Fruit fly (Drosophila melanogaster): Measurements from ENCODE around the gene CG42714.
A peak's percentile ranks its signal among the peaks of the same experiment; 100 is the strongest.

The CG42714 gene

dm6 chr3L:6263896-6264841 is 30.3 kb upstream of the CG42714 start (continued):
- TF ChIP-seq gem (tag; optimal IDR thresholded peaks at IDR 0.05) (peak; percentile 60), sc (optimal IDR thresholded peaks at IDR 0.05) (no peak), sc (GFP tag; optimal IDR thresholded peaks at IDR 0.05) (no peak), CG10147 (GFP tag; optimal IDR thresholded peaks at IDR 0.05) (no peak), Med (GFP tag) (peak; percentile 92), stwl (tag; optimal IDR thresholded peaks at IDR 0.05) (peak; percentile 45), abd-A (tag; optimal IDR thresholded peaks at IDR 0.05) (no peak), CG32532 (GFP tag; IDR thresholded peaks at IDR 0.05) (peak; percentile 81), CG18476 (GFP tag; optimal IDR thresholded peaks at IDR 0.05) (no peak), CG13894 (tag; optimal IDR thresholded peaks at IDR 0.05) (no peak), CG2678 (tag; optimal IDR thresholded peaks at IDR 0.05) (peak; percentile 23), Dek (tag; optimal IDR thresholded peaks at IDR 0.05) (peak; percentile 54), CG30403 (GFP tag; optimal IDR thresholded peaks at IDR 0.05) (peak; percentile 70), CG15269 (tag; optimal IDR thresholded peaks at IDR 0.05) (peak; percentile 42), Oli (tag; optimal IDR thresholded peaks at IDR 0.05) (peak; percentile 19), CG12219 (GFP tag; optimal IDR thresholded peaks at IDR 0.05) (no peak), CG8944 (GFP tag; optimal IDR thresholded peaks at IDR 0.05) (peak; percentile 59), zf30C (GFP tag; optimal IDR thresholded peaks at IDR 0.05) (no peak), ERR (GFP tag; optimal IDR thresholded peaks at IDR 0.05) (no peak), sob (GFP tag; IDR thresholded peaks at IDR 0.05) (peak; percentile 70), CG17829 (tag; optimal IDR thresholded peaks at IDR 0.05) (peak; percentile 69), CG13624 (GFP tag; optimal IDR thresholded peaks at IDR 0.05) (peak; percentile 54), Scr (GFP tag; IDR thresholded peaks at IDR 0.05; ENCODE audit: partially characterized antibody) (no peak), dan (GFP tag; IDR thresholded peaks at IDR 0.05) (no peak), CG13287 (GFP tag; IDR thresholded peaks at IDR 0.05; ENCODE audit: partially characterized antibody) (peak; percentile 49; the same call in 1 of the 2 replicates), grau (tag; optimal IDR thresholded peaks at IDR 0.05) (peak; percentile 66), CG42726 (GFP tag; IDR thresholded peaks at IDR 0.05; ENCODE audit: partially characterized antibody) (peak; percentile 66; the same call in 1 of the 2 replicates), Stat92E (GFP tag; optimal IDR thresholded peaks at IDR 0.05) (peak in 1 of 3 experiments; percentile 92), CG10959 (GFP tag; IDR thresholded peaks at IDR 0.05) (peak; percentile 49; the same call in 1 of the 2 replicates), CG7745 (tag; optimal IDR thresholded peaks at IDR 0.05) (no peak), Taf1 (GFP tag; IDR thresholded peaks at IDR 0.05) (no peak), CG14667 (GFP tag; IDR thresholded peaks at IDR 0.05) (peak; percentile 9; the same call in 1 of the 2 replicates), CG17328 (GFP tag; IDR thresholded peaks at IDR 0.05) (no peak), eyg (GFP tag; optimal IDR thresholded peaks at IDR 0.05) (no peak), schlank (tag; optimal IDR thresholded peaks at IDR 0.05) (no peak), NC2α (GFP tag; optimal IDR thresholded peaks at IDR 0.05) (peak; percentile 2), Dp (GFP tag; optimal IDR thresholded peaks at IDR 0.05) (peak; percentile 15), CG13123 (GFP tag; optimal IDR thresholded peaks at IDR 0.05) (no peak), Atf3 (GFP tag; optimal IDR thresholded peaks at IDR 0.05) (peak; percentile 22), lmd (GFP tag; IDR thresholded peaks at IDR 0.05) (peak; percentile 40; the same call in 1 of the 2 replicates), HmgZ (tag; optimal IDR thresholded peaks at IDR 0.05) (peak; percentile 64), CG2712 (tag; optimal IDR thresholded peaks at IDR 0.05) (peak; percentile 65), chif (GFP tag; optimal IDR thresholded peaks at IDR 0.05) (peak; percentile 3 to 63), CG3847 (GFP tag; IDR thresholded peaks at IDR 0.05) (peak; percentile 58), crol (GFP tag; IDR thresholded peaks at IDR 0.05) (0 out of 2 replicates have a peak, but pooled peaks have one; percentile 7), CG4854 (GFP tag; optimal IDR thresholded peaks at IDR 0.05) (peak; percentile 56), CG6175 (GFP tag; IDR thresholded peaks at IDR 0.05) (no peak), H15 (GFP tag; IDR thresholded peaks at IDR 0.05) (peak; percentile 69)
